Fruit fly (Drosophila melanogaster): ENCODE data around the gene CG14829.

CG14829 gene

dm6 chr3L:7250469-7250868 is 12.5 kb upstream of the CG14829 start, which contains the start of gene MED4 (continued):
- peak; percentile 77 for TF ChIP-seq CG2712 (tag; optimal IDR thresholded peaks at IDR 0.05)
- peak; percentile 97 for TF ChIP-seq Med (GFP tag)
- TF ChIP-seq CG7372 (GFP tag; IDR thresholded peaks at IDR 0.05), result peak; percentile 36; the same call in 1 of the 2 replicates
- peak; percentile 43 for TF ChIP-seq Dref (GFP tag; IDR thresholded peaks at IDR 0.05)
- TF ChIP-seq CG12071 (GFP tag; optimal IDR thresholded peaks at IDR 0.05), result peak; percentile 77
- TF ChIP-seq cad (GFP tag; optimal IDR thresholded peaks at IDR 0.05), result no peak
- TF ChIP-seq ase (GFP tag; IDR thresholded peaks at IDR 0.05), result peak; percentile 77
- peak; percentile 76 for TF ChIP-seq CG17186 (GFP tag; optimal IDR thresholded peaks at IDR 0.05)
- peak; percentile 14; the same call in 1 of the 2 replicates for TF ChIP-seq unc-4 (GFP tag; IDR thresholded peaks at IDR 0.05; ENCODE audit: partially characterized antibody)
- peak; percentile 64; the same call in 1 of the 2 replicates for TF ChIP-seq Taf1 (GFP tag; IDR thresholded peaks at IDR 0.05)
- peak; percentile 8 for TF ChIP-seq run (tag; optimal IDR thresholded peaks at IDR 0.05)
- peak; percentile 84 for TF ChIP-seq Bteb2 (GFP tag; optimal IDR thresholded peaks at IDR 0.05)
- peak; percentile 81 for TF ChIP-seq CG8089 (GFP tag; optimal IDR thresholded peaks at IDR 0.05)
- TF ChIP-seq CG14965 (GFP tag; optimal IDR thresholded peaks at IDR 0.05; ENCODE audit: borderline replicate concordance), result no peak
- TF ChIP-seq CG17385 (GFP tag; optimal IDR thresholded peaks at IDR 0.05), result peak; percentile 67
- TF ChIP-seq oc (tag; optimal IDR thresholded peaks at IDR 0.05), result peak; percentile 49
- TF ChIP-seq her (GFP tag; optimal IDR thresholded peaks at IDR 0.05), result peak; percentile 90
- peak; percentile 75 for TF ChIP-seq ken (GFP tag; IDR thresholded peaks at IDR 0.05)
- TF ChIP-seq Ada2b (GFP tag; IDR thresholded peaks at IDR 0.05), result peak; percentile 60
- peak; percentile 74; the same call in 2 of the 3 replicates for TF ChIP-seq CG11695 (GFP tag; IDR thresholded peaks at IDR 0.05)
- peak; percentile 81 for TF ChIP-seq Camta (GFP tag; optimal IDR thresholded peaks at IDR 0.05)
- TF ChIP-seq CG15479 (GFP tag; optimal IDR thresholded peaks at IDR 0.05), result no peak
- TF ChIP-seq HLH54F (GFP tag; optimal IDR thresholded peaks at IDR 0.05), result peak; percentile 84
- TF ChIP-seq ind (GFP tag; optimal IDR thresholded peaks at IDR 0.05), result peak; percentile 84
- TF ChIP-seq CG17802 (tag; optimal IDR thresholded peaks at IDR 0.05), result peak; percentile 40
- TF ChIP-seq B-H2 (GFP tag; optimal IDR thresholded peaks at IDR 0.05), result peak; percentile 45
- peak; percentile 52 for TF ChIP-seq onecut (GFP tag; IDR thresholded peaks at IDR 0.05)
- TF ChIP-seq Optix (GFP tag; IDR thresholded peaks at IDR 0.05), result peak; percentile 44; the same call in 2 of the 3 replicates
- no peak for TF ChIP-seq mld (GFP tag; IDR thresholded peaks at IDR 0.05; ENCODE audit: partially characterized antibody)
- TF ChIP-seq CG1792 (GFP tag; optimal IDR thresholded peaks at IDR 0.05), result peak; percentile 58
- peak; percentile 82 for TF ChIP-seq CG33213 (GFP tag; optimal IDR thresholded peaks at IDR 0.05)
- peak; percentile 51 for TF ChIP-seq schlank (tag; optimal IDR thresholded peaks at IDR 0.05)
- TF ChIP-seq fd96Cb (tag; optimal IDR thresholded peaks at IDR 0.05), result peak; percentile 61
- peak; percentile 72 for TF ChIP-seq E2f1 (GFP tag; IDR thresholded peaks at IDR 0.05)
- TF ChIP-seq CG8478 (optimal IDR thresholded peaks at IDR 0.05), result no peak
- peak; percentile 16 for TF ChIP-seq ac (GFP tag; optimal IDR thresholded peaks at IDR 0.05)
- peak; percentile 68 for TF ChIP-seq cato (GFP tag; optimal IDR thresholded peaks at IDR 0.05; ENCODE audit: borderline replicate concordance)
- peak; percentile 71 for TF ChIP-seq eyg (GFP tag; optimal IDR thresholded peaks at IDR 0.05)
- peak; percentile 75 for TF ChIP-seq BtbVII (GFP tag; optimal IDR thresholded peaks at IDR 0.05)
- TF ChIP-seq scrt (GFP tag; optimal IDR thresholded peaks at IDR 0.05), result peak; percentile 69
- TF ChIP-seq rib (GFP tag; IDR thresholded peaks at IDR 0.05), result peak; percentile 64; the same call in 1 of the 2 replicates
- TF ChIP-seq ERR (GFP tag; optimal IDR thresholded peaks at IDR 0.05), result peak; percentile 69
- TF ChIP-seq CG4854 (GFP tag; optimal IDR thresholded peaks at IDR 0.05), result peak; percentile 69
- TF ChIP-seq CG8924 (tag; optimal IDR thresholded peaks at IDR 0.05), result peak; percentile 82
- TF ChIP-seq NFAT (GFP tag; IDR thresholded peaks at IDR 0.05), result peak; percentile 85
- peak; percentile 79 for TF ChIP-seq CG12219 (GFP tag; optimal IDR thresholded peaks at IDR 0.05)
- TF ChIP-seq pnt (GFP tag; optimal IDR thresholded peaks at IDR 0.05), result peak; percentile 85
- no peak; the same call in 2 of the 3 replicates for TF ChIP-seq CG11093 (GFP tag; IDR thresholded peaks at IDR 0.05)
- peak; percentile 75 for TF ChIP-seq Atf3 (GFP tag; optimal IDR thresholded peaks at IDR 0.05)
- peak; percentile 79 for TF ChIP-seq CG16779 (GFP tag; IDR thresholded peaks at IDR 0.05)
- TF ChIP-seq CG11696 (GFP tag; IDR thresholded peaks at IDR 0.05), result no peak
- peak; percentile 75 for TF ChIP-seq CG11504 (tag; optimal IDR thresholded peaks at IDR 0.05)
